Fruit fly (Drosophila melanogaster) whole organism, embryonic: ENCODE measurements around the gene CG12123.

Experiments
- Atf-2 ChIP-seq: fragments of 200-800 bp; sonication (Bioruptor generic); optimal IDR thresholded peaks from 2 replicates; lab custom pipeline; 2016; ENCODE audit warnings: missing biosample characterization, missing genetic modification characterization
- BEAF-32 ChIP-seq: fragments of 200-800 bp; sonication (Bioruptor generic); optimal IDR thresholded peaks from 3 replicates; lab custom pipeline; 2017; ENCODE audit warnings: missing biosample characterization, missing genetic modification characterization, mild to moderate bottlenecking, moderate library complexity, missing genetic modification reagents
- CG10321 ChIP-seq: fragments of 200-800 bp; sonication (Bioruptor generic); IDR thresholded peaks from 2 replicates; pipeline ENCODE4 v1.3.6; 2022; ENCODE audit warnings: missing biosample characterization, missing genetic modification characterization
- CG12659 ChIP-seq: fragments of 200-800 bp; sonication (Bioruptor generic); optimal IDR thresholded peaks from 3 replicates; lab custom pipeline; 2017; ENCODE audit warnings: mild to moderate bottlenecking, missing biosample characterization, missing genetic modification reagents, missing genetic modification characterization
- CG13894 ChIP-seq: fragments of 200-800 bp; sonication (Bioruptor generic); optimal IDR thresholded peaks from 3 replicates; lab custom pipeline; 2018; ENCODE audit warnings: missing biosample characterization, mild to moderate bottlenecking, missing genetic modification characterization, moderate library complexity
- CG14014 ChIP-seq: fragments of 200-800 bp; sonication (Bioruptor generic); IDR thresholded peaks from 2 replicates; pipeline ENCODE4 v1.3.6; 2022; ENCODE audit warnings: missing biosample characterization, missing genetic modification characterization
- CG15011 ChIP-seq: fragments of 200-800 bp; sonication (Bioruptor generic); optimal IDR thresholded peaks from 3 replicates; lab custom pipeline; 2018; ENCODE audit warnings: missing biosample characterization, mild to moderate bottlenecking, missing genetic modification characterization
- CG15073 ChIP-seq: fragments of 200-800 bp; sonication (Bioruptor generic); optimal IDR thresholded peaks from 2 replicates; lab custom pipeline; 2016; ENCODE audit warnings: missing biosample characterization, missing genetic modification characterization
- CG17361 ChIP-seq: fragments of 200-800 bp; sonication (Bioruptor generic); IDR thresholded peaks from 3 replicates; pipeline ENCODE4 v1.3.6; 2022; ENCODE audit warnings: missing biosample characterization, missing genetic modification characterization
- CG18764 ChIP-seq: fragments of 200-800 bp; sonication (Bioruptor generic); optimal IDR thresholded peaks from 3 replicates; lab custom pipeline; 2016; ENCODE audit warnings: missing biosample characterization, missing genetic modification characterization
- CG30431 ChIP-seq: fragments of 200-800 bp; sonication (Bioruptor generic); optimal IDR thresholded peaks from 2 replicates; lab custom pipeline; 2017; ENCODE audit warnings: missing biosample characterization, missing genetic modification characterization
- CG32532 ChIP-seq: fragments of 200-800 bp; sonication (Bioruptor generic); IDR thresholded peaks from 2 replicates; pipeline ENCODE4 v1.3.6; 2022; ENCODE audit warnings: missing biosample characterization, missing genetic modification characterization
- CG3281 ChIP-seq: fragments of 200-800 bp; sonication (Bioruptor generic); optimal IDR thresholded peaks from 3 replicates; lab custom pipeline; 2017; ENCODE audit warnings: missing biosample characterization, mild to moderate bottlenecking, missing genetic modification characterization
- CG33557 ChIP-seq: fragments of 200-800 bp; sonication (Bioruptor generic); optimal IDR thresholded peaks from 2 replicates; lab custom pipeline; 2019; ENCODE audit warnings: missing biosample characterization, mild to moderate bottlenecking, missing genetic modification characterization, moderate library complexity
- CG3407 ChIP-seq: fragments of 200-800 bp; sonication (Bioruptor generic); optimal IDR thresholded peaks from 2 replicates; lab custom pipeline; 2018; ENCODE audit warnings: missing biosample characterization, mild to moderate bottlenecking, missing genetic modification characterization
- CG4404 ChIP-seq: fragments of 200-800 bp; sonication (Bioruptor generic); IDR thresholded peaks from 2 replicates; pipeline ENCODE4 v1.3.6; 2022; ENCODE audit warnings: missing biosample characterization, missing genetic modification characterization
- CG6254 ChIP-seq: fragments of 200-800 bp; sonication (Bioruptor generic); optimal IDR thresholded peaks from 3 replicates; lab custom pipeline; 2017; ENCODE audit warnings: mild to moderate bottlenecking, missing biosample characterization, missing genetic modification reagents, missing genetic modification characterization
- CoRest ChIP-seq: fragments of 200-800 bp; sonication (Bioruptor generic); optimal IDR thresholded peaks from 3 replicates; lab custom pipeline; 2018; ENCODE audit warnings: missing biosample characterization, mild to moderate bottlenecking, missing genetic modification characterization, moderate library complexity
- CrebB ChIP-seq: fragments of 200-800 bp; sonication (Bioruptor generic); optimal IDR thresholded peaks from 3 replicates; lab custom pipeline; 2018; ENCODE audit warnings: missing biosample characterization, mild to moderate bottlenecking, missing genetic modification characterization
- Deaf1 ChIP-seq: fragments of 200-800 bp; optimal IDR thresholded peaks from 3 replicates; lab custom pipeline; 2019; ENCODE audit warnings: missing biosample characterization, mild to moderate bottlenecking, missing genetic modification characterization, moderate library complexity
- Doc2 ChIP-seq: fragments of 200-800 bp; sonication (Bioruptor generic); IDR thresholded peaks from 2 replicates; pipeline ENCODE4 v1.3.6; 2022; ENCODE audit warnings: missing biosample characterization, missing genetic modification characterization
- E2f1 ChIP-seq: fragments of 200-800 bp; sonication (Bioruptor generic); IDR thresholded peaks from 2 replicates; pipeline ENCODE4 v1.3.6; 2022; ENCODE audit warnings: missing biosample characterization, missing genetic modification characterization
- GATAe ChIP-seq: fragments of 200-800 bp; sonication (Bioruptor generic); conservative IDR thresholded peaks from 2 replicates; pipeline ENCODE4 v1.3.6; 2022; ENCODE audit warnings: missing biosample characterization, missing genetic modification characterization
- Hey ChIP-seq: fragments of 200-800 bp; sonication (Bioruptor generic); optimal IDR thresholded peaks from 3 replicates; lab custom pipeline; 2018; ENCODE audit warnings: missing biosample characterization, mild to moderate bottlenecking, missing genetic modification characterization
- NFAT ChIP-seq: fragments of 200-800 bp; sonication (Bioruptor generic); IDR thresholded peaks from 2 replicates; pipeline ENCODE4 v1.3.6; 2022; ENCODE audit warnings: missing biosample characterization, missing genetic modification characterization
- Side ChIP-seq: fragments of 200-800 bp; sonication (Bioruptor generic); optimal IDR thresholded peaks from 2 replicates; lab custom pipeline; 2016; ENCODE audit warnings: missing biosample characterization, missing genetic modification characterization
- Sox102F ChIP-seq: fragments of 200-800 bp; sonication (Bioruptor generic); optimal IDR thresholded peaks from 2 replicates; lab custom pipeline; 2018; ENCODE audit warnings: missing biosample characterization, mild to moderate bottlenecking, missing genetic modification characterization, moderate library complexity
- Sry-β ChIP-seq: fragments of 200-800 bp; sonication (Bioruptor generic); optimal IDR thresholded peaks from 2 replicates; lab custom pipeline; 2018; ENCODE audit warnings: missing biosample characterization, mild to moderate bottlenecking, missing genetic modification characterization, moderate library complexity
- Stat92E ChIP-seq, 3 experiments: fragments of >200 bp in 2 of 3; fragments of 200-800 bp in 1 of 3; sonication (Bioruptor generic) in 1 of 3; optimal IDR thresholded peaks; 2 replicates each; lab custom pipeline; 2017 to 2019; ENCODE audit warnings: missing biosample characterization in 3 of 3, missing genetic modification characterization in 3 of 3, mild to moderate bottlenecking in 1 of 3, moderate library complexity in 1 of 3
- YL-1 ChIP-seq: fragments of 200-800 bp; sonication (Bioruptor generic); optimal IDR thresholded peaks from 3 replicates; lab custom pipeline; 2017; ENCODE audit warnings: missing biosample characterization, mild to moderate bottlenecking, missing genetic modification characterization
- ab ChIP-seq: fragments of 200-800 bp; sonication (Bioruptor generic); optimal IDR thresholded peaks from 2 replicates; lab custom pipeline; 2016; ENCODE audit warnings: missing biosample characterization, missing genetic modification characterization
- dmrt99B ChIP-seq: fragments of 200-800 bp; sonication (Bioruptor generic); optimal IDR thresholded peaks from 2 replicates; lab custom pipeline; 2018; ENCODE audit warnings: missing biosample characterization, mild to moderate bottlenecking, missing genetic modification characterization, moderate library complexity
- dpn ChIP-seq, 2 experiments: fragments of 200-800 bp; sonication (Bioruptor generic); optimal IDR thresholded peaks; 3 replicates each; lab custom pipeline; 2016; ENCODE audit warnings: missing biosample characterization in 2 of 2, missing genetic modification characterization in 2 of 2
- gcm ChIP-seq: fragments of 200-800 bp; sonication (Bioruptor generic); optimal IDR thresholded peaks from 2 replicates; lab custom pipeline; 2019; ENCODE audit warnings: missing biosample characterization, mild to moderate bottlenecking, missing genetic modification characterization, moderate library complexity
- gro ChIP-seq: fragments of 200-800 bp; sonication (Bioruptor generic); optimal IDR thresholded peaks from 2 replicates; lab custom pipeline; 2016; ENCODE audit warnings: missing biosample characterization, missing genetic modification characterization
- gsb ChIP-seq: fragments of 200-800 bp; sonication (Bioruptor generic); IDR thresholded peaks from 2 replicates; pipeline ENCODE4 v1.3.6; 2022; ENCODE audit warnings: missing biosample characterization, missing genetic modification characterization
- kay ChIP-seq: fragments of 200-800 bp; sonication (Bioruptor generic); optimal IDR thresholded peaks from 2 replicates; lab custom pipeline; 2016; ENCODE audit warnings: missing biosample characterization, missing genetic modification characterization
- kni ChIP-seq: fragments of 200-800 bp; sonication (Bioruptor generic); optimal IDR thresholded peaks from 3 replicates; lab custom pipeline; 2017; ENCODE audit warnings: mild to moderate bottlenecking, missing biosample characterization, missing genetic modification reagents, missing genetic modification characterization
- maf-S ChIP-seq: fragments of 200-800 bp; sonication (Bioruptor generic); optimal IDR thresholded peaks from 2 replicates; lab custom pipeline; 2016; ENCODE audit warnings: missing biosample characterization, missing genetic modification characterization
- org-1 ChIP-seq: fragments of 200-800 bp; sonication (Bioruptor generic); optimal IDR thresholded peaks from 2 replicates; lab custom pipeline; 2017; ENCODE audit warnings: missing biosample characterization, missing genetic modification characterization
- ranshi ChIP-seq: fragments of 200-800 bp; sonication (Bioruptor generic); IDR thresholded peaks from 2 replicates; pipeline ENCODE4 v1.3.6; 2022; ENCODE audit warnings: missing biosample characterization, missing genetic modification characterization
- repo ChIP-seq: fragments of 200-800 bp; sonication (Bioruptor generic); optimal IDR thresholded peaks from 2 replicates; lab custom pipeline; 2016; ENCODE audit warnings: missing biosample characterization, missing genetic modification characterization
- salm ChIP-seq: fragments of 200-800 bp; sonication (Bioruptor generic); optimal IDR thresholded peaks from 2 replicates; lab custom pipeline; 2018; ENCODE audit warnings: missing biosample characterization, mild to moderate bottlenecking, missing genetic modification characterization
- sc ChIP-seq, 3 experiments: fragments of >200 bp in 2 of 3; fragments of 200-800 bp in 1 of 3; sonication (Bioruptor generic) in 1 of 3; optimal IDR thresholded peaks; 2 replicates in 2 of 3; 3 replicates in 1 of 3; lab custom pipeline; 2017; ENCODE audit warnings: mild to moderate bottlenecking in 1 of 3, missing biosample characterization in 1 of 3, missing genetic modification characterization in 1 of 3, missing genetic modification reagents in 1 of 3
- sna ChIP-seq: fragments of 200-800 bp; sonication (Bioruptor generic); IDR thresholded peaks from 2 replicates; pipeline ENCODE4 v1.3.6; 2022; ENCODE audit warnings: missing biosample characterization, missing genetic modification characterization; ENCODE audit not compliant: partially characterized antibody
- sug ChIP-seq: fragments of 200-800 bp; optimal IDR thresholded peaks from 2 replicates; lab custom pipeline; 2019; ENCODE audit warnings: missing biosample characterization, mild to moderate bottlenecking, missing genetic modification characterization, moderate library complexity
- tin ChIP-seq: fragments of 200-800 bp; sonication (Bioruptor generic); optimal IDR thresholded peaks from 3 replicates; lab custom pipeline; 2016; ENCODE audit warnings: missing biosample characterization, missing genetic modification characterization
- tx ChIP-seq: fragments of 200-800 bp; sonication (Bioruptor generic); optimal IDR thresholded peaks from 2 replicates; lab custom pipeline; 2016; ENCODE audit warnings: missing biosample characterization, missing genetic modification characterization
- unpg ChIP-seq: fragments of 200-800 bp; sonication (Bioruptor generic); optimal IDR thresholded peaks from 3 replicates; lab custom pipeline; 2018; ENCODE audit warnings: missing biosample characterization, mild to moderate bottlenecking, missing genetic modification characterization, moderate library complexity

The CG12123 gene

dm6 chrX:8455019-8455555, 12.9 kb upstream of the CG12123 start, which contains the start of gene org-1 (continued):
- TF ChIP-seq ranshi (GFP tag; lab: Robert Waterston, UW) (peak; percentile 98), org-1 (GFP tag; lab: Kevin White, UChicago) (peak; percentile 92), CG15073 (GFP tag; lab: Kevin White, UChicago) (peak; percentile 76), tin (peak; percentile 95), CG3281 (peak; percentile 88), dpn (GFP tag; optimal IDR thresholded peaks at IDR 0.05; lab: Kevin White, UChicago) (peak; percentile 89 to 95), Sox102F (GFP tag; lab: Kevin White, UChicago) (peak; percentile 96), CG15011 (peak; percentile 86), CG30431 (GFP tag; lab: Kevin White, UChicago) (peak; percentile 95), CG33557 (peak; percentile 97), sna (GFP tag; lab: Robert Waterston, UW) (no peak), ab (GFP tag; lab: Kevin White, UChicago) (peak; percentile 73), sug (tag; lab: Kevin White, UChicago) (peak; percentile 87), CrebB (tag; lab: Kevin White, UChicago) (peak; percentile 90), CG12659 (GFP tag; lab: Kevin White, UChicago) (peak; percentile 94), Side (GFP tag; lab: Kevin White, UChicago) (peak; percentile 67), CG32532 (GFP tag; lab: Robert Waterston, UW) (peak; percentile 96), Deaf1 (peak; percentile 65), kni (GFP tag; lab: Kevin White, UChicago) (peak; percentile 82), gro (GFP tag; lab: Kevin White, UChicago) (peak; percentile 60), tx (GFP tag; lab: Kevin White, UChicago) (peak; percentile 72), CG17361 (GFP tag; lab: Robert Waterston, UW) (peak; percentile 93), CG13894 (peak; percentile 68), maf-S (peak; percentile 72), gsb (GFP tag; lab: Robert Waterston, UW) (peak; percentile 94), Doc2 (GFP tag; lab: Robert Waterston, UW) (peak; percentile 86), Atf-2 (GFP tag; lab: Kevin White, UChicago) (peak; percentile 80), kay (GFP tag; lab: Kevin White, UChicago) (peak; percentile 85), salm (tag; lab: Kevin White, UChicago) (peak; percentile 94), Hey (peak; percentile 75), CG10321 (GFP tag; lab: Robert Waterston, UW) (peak; percentile 73), sc (optimal IDR thresholded peaks at IDR 0.05; lab: Kevin White, UChicago) (no peak), sc (GFP tag; optimal IDR thresholded peaks at IDR 0.05; lab: Kevin White, UChicago) (peak; percentile 93), CG3407 (GFP tag; lab: Kevin White, UChicago) (peak; percentile 93), CG18764 (peak; percentile 87), Sry-β (peak; percentile 70), NFAT (GFP tag; lab: Robert Waterston, UW) (peak; percentile 91), BEAF-32 (no peak), gcm (GFP tag; lab: Kevin White, UChicago) (peak; percentile 93), CG6254 (peak; percentile 92), CoRest (tag; lab: Kevin White, UChicago) (peak; percentile 97), CG4404 (peak; percentile 98), YL-1 (peak; percentile 77), CG14014 (GFP tag; lab: Robert Waterston, UW) (peak; percentile 96), dmrt99B (peak; percentile 95), Stat92E (GFP tag; optimal IDR thresholded peaks at IDR 0.05; lab: Kevin White, UChicago) (peak in 1 of 3 experiments; percentile 89), repo (peak; percentile 62), E2f1 (peak; percentile 97), GATAe (GFP tag; lab: Robert Waterston, UW) (peak; percentile 76), unpg (GFP tag; lab: Kevin White, UChicago) (peak; percentile 97)
